Worm (Caenorhabditis elegans) whole organism, L2 larva: ENCODE data around the gene F49F1.7.

Source experiments
- R02D3.7 ChIP-seq: fragments of 150-350 bp; optimal IDR thresholded peaks from 2 replicates; lab custom pipeline; 2014; ENCODE audit warnings: missing biosample characterization, missing genetic modification characterization
- ZK546.5 ChIP-seq: sonication (generic microtip); optimal IDR thresholded peaks from 2 replicates; lab custom pipeline; 2017; ENCODE audit warnings: missing biosample characterization, missing genetic modification characterization
- egl-27 ChIP-seq: sonication (generic microtip); optimal IDR thresholded peaks from 3 replicates; lab custom pipeline; 2017; ENCODE audit warnings: missing biosample characterization, missing genetic modification reagents, missing genetic modification characterization
- gmeb-1 ChIP-seq: fragments of 150-350 bp; optimal IDR thresholded peaks from 2 replicates; lab custom pipeline; 2014; ENCODE audit warnings: missing biosample characterization, missing genetic modification characterization
- lin-11 ChIP-seq: fragments of 150-350 bp; sonication (generic microtip); optimal IDR thresholded peaks from 2 replicates; lab custom pipeline; 2014; ENCODE audit warnings: missing biosample characterization, missing genetic modification characterization, inconsistent platforms, mixed read lengths
- nhr-77 ChIP-seq: fragments of 150-350 bp; optimal IDR thresholded peaks from 2 replicates; lab custom pipeline; 2014; ENCODE audit warnings: missing biosample characterization, missing genetic modification characterization
- skn-1 ChIP-seq: sonication (generic microtip); optimal IDR thresholded peaks from 2 replicates; lab custom pipeline; 2017; ENCODE audit warnings: missing biosample characterization, missing genetic modification characterization
- ztf-11 ChIP-seq: sonication (generic microtip); optimal IDR thresholded peaks from 2 replicates; lab custom pipeline; 2017; ENCODE audit warnings: missing biosample characterization, missing genetic modification characterization

ce11 chrIV:4172242-4172641 lies 46.7 kb upstream of the F49F1.7 start:
- no peak for TF ChIP-seq egl-27 (tag; lab: Kevin White, UChicago)
- TF ChIP-seq R02D3.7 (tag; lab: Kevin White, UChicago): no peak
- TF ChIP-seq skn-1: no peak
- no peak for TF ChIP-seq ztf-11 (tag; lab: Kevin White, UChicago)
- no peak for TF ChIP-seq ZK546.5 (tag; lab: Kevin White, UChicago)
- no peak for TF ChIP-seq lin-11 (tag; lab: Kevin White, UChicago)
- TF ChIP-seq nhr-77 (tag; lab: Kevin White, UChicago): no peak
- no peak for TF ChIP-seq gmeb-1 (tag; lab: Kevin White, UChicago)
